Worm (Caenorhabditis elegans) whole organism, L2 larva: ENCODE results near the gene phf-32.

Experiments
- sem-4 ChIP-seq: fragments of 150-350 bp; optimal IDR thresholded peaks from 2 replicates; lab custom pipeline; 2014; ENCODE audit warnings: missing biosample characterization, missing genetic modification reagents, missing genetic modification characterization
- skn-1 ChIP-seq: sonication (generic microtip); optimal IDR thresholded peaks from 2 replicates; lab custom pipeline; 2017; ENCODE audit warnings: missing biosample characterization, missing genetic modification characterization

ce11 chrX:12285496-12285895 lies 21.2 kb upstream of the phf-32 start, which contains the start of gene lips-2:
- TF ChIP-seq sem-4 (tag; lab: Kevin White, UChicago) = no peak
- no peak for TF ChIP-seq skn-1 (tag; lab: Kevin White, UChicago)
